Fruit fly (Drosophila melanogaster) whole organism, embryonic: ENCODE results near the gene bbg.
A peak's percentile ranks its signal among the peaks of the same experiment; 100 is the strongest.

Experiments used
- BEAF-32 ChIP-seq: fragments of 200-800 bp; sonication (Bioruptor generic); optimal IDR thresholded peaks from 3 replicates; lab custom pipeline; 2017; ENCODE audit warnings: missing biosample characterization, missing genetic modification characterization, mild to moderate bottlenecking, moderate library complexity, missing genetic modification reagents
- CG10147 ChIP-seq: fragments of 200-800 bp; sonication (Bioruptor generic); optimal IDR thresholded peaks from 2 replicates; lab custom pipeline; 2019; ENCODE audit warnings: missing biosample characterization, mild to moderate bottlenecking, missing genetic modification characterization, moderate library complexity
- CG10431 ChIP-seq: fragments of 200-800 bp; sonication (Bioruptor generic); optimal IDR thresholded peaks from 3 replicates; lab custom pipeline; 2018; ENCODE audit warnings: missing biosample characterization, mild to moderate bottlenecking, missing genetic modification characterization
- CG11560 ChIP-seq: fragments of 200-800 bp; sonication (Bioruptor generic); IDR thresholded peaks from 3 replicates; pipeline ENCODE4 v1.3.6; 2022; ENCODE audit warnings: missing biosample characterization, missing genetic modification characterization
- CG13775 ChIP-seq: fragments of 200-800 bp; sonication (Bioruptor generic); optimal IDR thresholded peaks from 3 replicates; lab custom pipeline; 2017; ENCODE audit warnings: missing biosample characterization, mild to moderate bottlenecking, missing genetic modification characterization
- CG13894 ChIP-seq: fragments of 200-800 bp; sonication (Bioruptor generic); optimal IDR thresholded peaks from 3 replicates; lab custom pipeline; 2018; ENCODE audit warnings: missing biosample characterization, mild to moderate bottlenecking, missing genetic modification characterization, moderate library complexity
- CG1647 ChIP-seq: fragments of 200-800 bp; sonication (Bioruptor generic); optimal IDR thresholded peaks from 3 replicates; lab custom pipeline; 2016; ENCODE audit warnings: missing biosample characterization, missing genetic modification characterization
- CG16815 ChIP-seq: fragments of 200-800 bp; sonication (Bioruptor generic); optimal IDR thresholded peaks from 3 replicates; lab custom pipeline; 2017; ENCODE audit warnings: missing biosample characterization, mild to moderate bottlenecking, missing genetic modification characterization
- CG17359 ChIP-seq: fragments of 200-800 bp; sonication (Bioruptor generic); optimal IDR thresholded peaks from 3 replicates; lab custom pipeline; 2018; ENCODE audit warnings: missing biosample characterization, mild to moderate bottlenecking, missing genetic modification characterization, moderate library complexity
- CG18476 ChIP-seq: fragments of 200-800 bp; sonication (Bioruptor generic); optimal IDR thresholded peaks from 2 replicates; lab custom pipeline; 2016; ENCODE audit warnings: missing biosample characterization, mild to moderate bottlenecking, missing genetic modification characterization
- CG3281 ChIP-seq: fragments of 200-800 bp; sonication (Bioruptor generic); optimal IDR thresholded peaks from 3 replicates; lab custom pipeline; 2017; ENCODE audit warnings: missing biosample characterization, mild to moderate bottlenecking, missing genetic modification characterization
- CG43689 ChIP-seq: fragments of 200-800 bp; sonication (Bioruptor generic); IDR thresholded peaks from 2 replicates; pipeline ENCODE4 v1.3.6; 2022; ENCODE audit warnings: missing biosample characterization, missing genetic modification characterization
- CG4707 ChIP-seq: fragments of 200-800 bp; sonication (Bioruptor generic); optimal IDR thresholded peaks from 2 replicates; lab custom pipeline; 2018; ENCODE audit warnings: missing biosample characterization, mild to moderate bottlenecking, missing genetic modification characterization, moderate library complexity
- CG4854 ChIP-seq: fragments of 200-800 bp; sonication (Bioruptor generic); optimal IDR thresholded peaks from 2 replicates; lab custom pipeline; 2016; ENCODE audit warnings: missing biosample characterization, missing genetic modification characterization, inconsistent platforms
- CG7372 ChIP-seq: fragments of 200-800 bp; sonication (Bioruptor generic); IDR thresholded peaks from 2 replicates; pipeline ENCODE4 v1.3.6; 2022; ENCODE audit warnings: missing biosample characterization, missing genetic modification characterization
- CG7556 ChIP-seq: fragments of 200-800 bp; sonication (Bioruptor generic); optimal IDR thresholded peaks from 2 replicates; lab custom pipeline; 2017; ENCODE audit warnings: missing biosample characterization, mild to moderate bottlenecking, missing genetic modification characterization
- CG8359 ChIP-seq: fragments of 200-800 bp; sonication (Bioruptor generic); optimal IDR thresholded peaks from 2 replicates; lab custom pipeline; 2017; ENCODE audit warnings: missing biosample characterization, mild to moderate bottlenecking, missing genetic modification characterization, borderline replicate concordance
- CG9817 ChIP-seq: fragments of 200-800 bp; sonication (Bioruptor generic); optimal IDR thresholded peaks from 2 replicates; lab custom pipeline; 2018; ENCODE audit warnings: missing biosample characterization, mild to moderate bottlenecking, missing genetic modification characterization, moderate library complexity
- Chrac-16 ChIP-seq: fragments of 200-800 bp; sonication (Bioruptor generic); optimal IDR thresholded peaks from 3 replicates; lab custom pipeline; 2016; ENCODE audit warnings: missing biosample characterization, missing genetic modification characterization
- CrebB ChIP-seq: fragments of 200-800 bp; sonication (Bioruptor generic); optimal IDR thresholded peaks from 3 replicates; lab custom pipeline; 2018; ENCODE audit warnings: missing biosample characterization, mild to moderate bottlenecking, missing genetic modification characterization
- Dad ChIP-seq: fragments of 200-800 bp; sonication (Bioruptor generic); optimal IDR thresholded peaks from 3 replicates; lab custom pipeline; 2016; ENCODE audit warnings: missing biosample characterization, missing genetic modification characterization
- Dfd ChIP-seq, 2 experiments: fragments of >200 bp; optimal IDR thresholded peaks; 2 replicates each; lab custom pipeline; 2017; ENCODE audit warnings: missing biosample characterization in 2 of 2, missing genetic modification characterization in 2 of 2
- Doc2 ChIP-seq: fragments of 200-800 bp; sonication (Bioruptor generic); IDR thresholded peaks from 2 replicates; pipeline ENCODE4 v1.3.6; 2022; ENCODE audit warnings: missing biosample characterization, missing genetic modification characterization
- H15 ChIP-seq: fragments of 200-800 bp; sonication (Bioruptor generic); IDR thresholded peaks from 3 replicates; pipeline ENCODE4 v1.3.6; 2022; ENCODE audit warnings: missing biosample characterization, missing genetic modification characterization
- HmgD ChIP-seq: fragments of 200-800 bp; sonication (Bioruptor generic); optimal IDR thresholded peaks from 3 replicates; lab custom pipeline; 2016; ENCODE audit warnings: missing biosample characterization, missing genetic modification characterization
- Hsf ChIP-seq: fragments of 200-800 bp; sonication (Bioruptor generic); optimal IDR thresholded peaks from 3 replicates; lab custom pipeline; 2016; ENCODE audit warnings: missing biosample characterization, missing genetic modification characterization
- Jarid2 ChIP-seq: fragments of 200-800 bp; sonication (Bioruptor generic); optimal IDR thresholded peaks from 3 replicates; lab custom pipeline; 2017; ENCODE audit warnings: mild to moderate bottlenecking, missing biosample characterization, missing genetic modification reagents, missing genetic modification characterization
- Lhr ChIP-seq: fragments of 200-800 bp; sonication (Bioruptor generic); optimal IDR thresholded peaks from 3 replicates; lab custom pipeline; 2017; ENCODE audit warnings: mild to moderate bottlenecking, missing biosample characterization, missing genetic modification reagents, missing genetic modification characterization
- Lim3 ChIP-seq: fragments of 200-800 bp; sonication (Bioruptor generic); IDR thresholded peaks from 2 replicates; pipeline ENCODE4 v1.3.6; 2022; ENCODE audit warnings: missing biosample characterization, missing genetic modification characterization
- Nf-YB ChIP-seq: fragments of 200-800 bp; sonication (Bioruptor generic); optimal IDR thresholded peaks from 3 replicates; lab custom pipeline; 2019; ENCODE audit warnings: missing biosample characterization, mild to moderate bottlenecking, missing genetic modification characterization, moderate library complexity
- Ptx1 ChIP-seq: fragments of 200-800 bp; sonication (Bioruptor generic); IDR thresholded peaks from 2 replicates; pipeline ENCODE4 v1.3.6; 2022; ENCODE audit warnings: missing biosample characterization, missing genetic modification characterization
- az2 ChIP-seq: fragments of 200-800 bp; sonication (Bioruptor generic); optimal IDR thresholded peaks from 3 replicates; lab custom pipeline; 2016; ENCODE audit warnings: missing biosample characterization, missing genetic modification characterization
- bowl ChIP-seq: fragments of 200-800 bp; sonication (Bioruptor generic); IDR thresholded peaks from 2 replicates; pipeline ENCODE4 v1.3.6; 2022; ENCODE audit warnings: missing biosample characterization, missing genetic modification characterization
- cas ChIP-seq: fragments of 200-800 bp; sonication (Bioruptor generic); IDR thresholded peaks from 2 replicates; pipeline ENCODE4 v1.3.6; 2022; ENCODE audit warnings: missing biosample characterization, missing genetic modification characterization
- gsb ChIP-seq: fragments of 200-800 bp; sonication (Bioruptor generic); IDR thresholded peaks from 2 replicates; pipeline ENCODE4 v1.3.6; 2022; ENCODE audit warnings: missing biosample characterization, missing genetic modification characterization
- gsb-n ChIP-seq: fragments of 200-800 bp; sonication (Bioruptor generic); optimal IDR thresholded peaks from 3 replicates; lab custom pipeline; 2018; ENCODE audit warnings: missing biosample characterization, mild to moderate bottlenecking, missing genetic modification characterization
- gt ChIP-seq: fragments of 200-800 bp; sonication (Bioruptor generic); IDR thresholded peaks from 2 replicates; pipeline ENCODE4 v1.3.6; 2022; ENCODE audit warnings: missing biosample characterization, missing genetic modification characterization
- jigr1 ChIP-seq: fragments of 200-800 bp; sonication (Bioruptor generic); IDR thresholded peaks from 3 replicates; pipeline ENCODE4 v1.3.6; 2022; ENCODE audit warnings: missing biosample characterization, missing genetic modification characterization
- lbe ChIP-seq: fragments of 200-800 bp; sonication (Bioruptor generic); optimal IDR thresholded peaks from 2 replicates; lab custom pipeline; 2016; ENCODE audit warnings: missing biosample characterization, mild to moderate bottlenecking, missing genetic modification characterization
- pfk ChIP-seq: fragments of 200-800 bp; sonication (Bioruptor generic); optimal IDR thresholded peaks from 2 replicates; lab custom pipeline; 2018; ENCODE audit warnings: missing biosample characterization, mild to moderate bottlenecking, missing genetic modification characterization, moderate library complexity
- prd ChIP-seq, 3 experiments: fragments of >200 bp in 2 of 3; fragments of 200-800 bp in 1 of 3; sonication (Bioruptor generic) in 1 of 3; optimal IDR thresholded peaks in 2 of 3; IDR thresholded peaks in 1 of 3; 2 replicates in 2 of 3; 3 replicates in 1 of 3; pipeline versions ENCODE4 v1.3.6 to Lab custom; 2017 to 2022; ENCODE audit warnings: missing biosample characterization in 1 of 3, missing genetic modification characterization in 1 of 3
- slbo ChIP-seq: fragments of 200-800 bp; sonication (Bioruptor generic); IDR thresholded peaks from 2 replicates; pipeline ENCODE4 v1.3.6; 2022; ENCODE audit warnings: missing biosample characterization, missing genetic modification characterization
- sqz ChIP-seq: fragments of 200-800 bp; sonication (Bioruptor generic); optimal IDR thresholded peaks from 3 replicates; lab custom pipeline; 2018; ENCODE audit warnings: missing biosample characterization, mild to moderate bottlenecking, missing genetic modification characterization
- trem ChIP-seq: fragments of 200-800 bp; optimal IDR thresholded peaks from 3 replicates; lab custom pipeline; 2019; ENCODE audit warnings: missing biosample characterization, mild to moderate bottlenecking, missing genetic modification characterization, moderate library complexity
- trh ChIP-seq: fragments of 200-800 bp; sonication (Bioruptor generic); optimal IDR thresholded peaks from 2 replicates; lab custom pipeline; 2016; ENCODE audit warnings: missing biosample characterization, missing genetic modification characterization
- tup ChIP-seq: fragments of 200-800 bp; sonication (Bioruptor generic); optimal IDR thresholded peaks from 2 replicates; lab custom pipeline; 2016; ENCODE audit warnings: missing biosample characterization, mild to moderate bottlenecking, missing genetic modification characterization, moderate library complexity
- usp ChIP-seq: fragments of >200 bp; optimal IDR thresholded peaks from 2 replicates; lab custom pipeline; 2017; ENCODE audit warnings: missing biosample characterization, missing genetic modification characterization
- zen ChIP-seq: fragments of 200-800 bp; sonication (Bioruptor generic); optimal IDR thresholded peaks from 3 replicates; lab custom pipeline; 2018; ENCODE audit warnings: missing biosample characterization, mild to moderate bottlenecking, missing genetic modification characterization, moderate library complexity

bbg gene

DNA sequence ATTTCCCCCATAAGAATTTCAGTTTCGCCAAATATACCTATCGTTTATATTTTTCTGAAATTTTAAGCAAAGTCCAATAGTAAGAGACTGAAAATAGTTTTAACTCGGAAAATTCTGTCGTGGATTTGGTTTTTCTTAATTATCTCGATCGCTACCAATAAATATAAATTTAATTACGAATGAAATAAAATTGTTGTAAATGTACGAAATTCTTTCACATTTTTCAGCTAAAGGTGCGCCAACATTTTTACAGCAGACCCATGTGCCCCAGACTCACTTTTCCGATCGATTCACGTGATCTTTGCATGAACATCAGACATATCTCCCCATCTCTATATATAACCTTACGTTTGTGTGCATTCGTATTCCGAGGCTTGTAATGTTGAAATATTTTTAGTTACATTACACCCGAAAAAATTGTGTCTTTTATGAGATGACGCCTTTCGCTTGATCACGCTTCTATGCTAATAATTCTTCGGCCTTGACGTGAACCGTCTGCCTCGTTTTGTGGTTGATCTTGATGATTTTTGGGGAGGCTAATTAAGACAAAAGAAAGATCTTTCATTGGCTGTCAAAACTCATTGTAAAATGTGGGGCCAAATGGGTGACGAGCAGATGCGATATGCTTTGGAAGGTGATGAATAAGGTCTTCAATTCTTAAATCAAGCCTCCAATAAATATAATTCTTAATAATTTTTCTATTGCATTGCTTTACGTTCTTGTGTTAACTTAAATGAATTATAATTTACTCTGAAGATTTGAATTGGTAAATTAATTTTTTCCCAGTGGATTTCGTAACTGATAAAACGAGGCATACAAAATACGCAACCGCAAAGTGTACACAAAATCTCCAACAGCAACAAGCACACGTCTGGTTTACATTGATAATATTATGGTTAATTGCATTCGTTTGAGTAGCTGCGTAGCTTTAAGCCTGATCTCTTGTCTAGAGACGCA is 9.2 kb upstream of the bbg start (continued):
- TF ChIP-seq Doc2 (GFP tag; lab: Robert Waterston, UW) (no peak), Lhr (GFP tag; lab: Kevin White, UChicago) (no peak), CG13894 (tag; lab: Kevin White, UChicago) (no peak), pfk (GFP tag; lab: Kevin White, UChicago) (no peak), CG8359 (GFP tag; lab: Kevin White, UChicago) (peak; percentile 7), CG11560 (tag; lab: Robert Waterston, UW) (no peak), cas (no peak), Dfd (GFP tag; optimal IDR thresholded peaks at IDR 0.05; lab: Kevin White, UChicago) (no peak), slbo (GFP tag; lab: Robert Waterston, UW) (peak; percentile 44; the same call in 1 of the 2 replicates), Ptx1 (GFP tag; lab: Robert Waterston, UW) (peak; percentile 44), CG3281 (GFP tag; lab: Kevin White, UChicago) (peak; percentile 20), BEAF-32 (GFP tag; lab: Kevin White, UChicago) (no peak), CG10147 (GFP tag; lab: Kevin White, UChicago) (no peak), gsb (0 out of 2 replicates have a peak, but pooled peaks have one; percentile 37), sqz (peak; percentile 42), Lim3 (no peak), CG43689 (no peak; the same call in 1 of the 2 replicates), CG7372 (GFP tag; lab: Robert Waterston, UW) (no peak), trem (peak; percentile 27), Dad (GFP tag; lab: Kevin White, UChicago) (no peak), CG1647 (GFP tag; lab: Kevin White, UChicago) (no peak), CG16815 (GFP tag; lab: Kevin White, UChicago) (no peak), az2 (peak; percentile 47), CrebB (tag; lab: Kevin White, UChicago) (no peak), lbe (GFP tag; lab: Kevin White, UChicago) (no peak), CG13775 (peak; percentile 6), CG7556 (GFP tag; lab: Kevin White, UChicago) (peak; percentile 77), prd (optimal IDR thresholded peaks at IDR 0.05; lab: Kevin White, UChicago) (no peak), prd (GFP tag; IDR thresholded peaks at IDR 0.05; lab: Robert Waterston, UW) (peak; percentile 38; the same call in 1 of the 3 replicates), Jarid2 (GFP tag; lab: Kevin White, UChicago) (peak; percentile 33), CG4707 (GFP tag; lab: Kevin White, UChicago) (no peak), Chrac-16 (GFP tag; lab: Kevin White, UChicago) (peak; percentile 14), tup (no peak), CG9817 (tag; lab: Kevin White, UChicago) (peak; percentile 34), zen (peak; percentile 2), CG4854 (GFP tag; lab: Kevin White, UChicago) (no peak), bowl (GFP tag; lab: Robert Waterston, UW) (no peak), Hsf (GFP tag; lab: Kevin White, UChicago) (peak; percentile 30), CG10431 (GFP tag; lab: Kevin White, UChicago) (no peak), usp (GFP tag; lab: Kevin White, UChicago) (no peak), trh (GFP tag; lab: Kevin White, UChicago) (no peak), jigr1 (GFP tag; lab: Robert Waterston, UW) (no peak), gt (GFP tag; lab: Robert Waterston, UW) (no peak), gsb-n (tag; lab: Kevin White, UChicago) (peak; percentile 9), CG18476 (GFP tag; lab: Kevin White, UChicago) (peak; percentile 18), Nf-YB (GFP tag; lab: Kevin White, UChicago) (peak; percentile 47), HmgD (GFP tag; lab: Kevin White, UChicago) (no peak), H15 (GFP tag; lab: Robert Waterston, UW) (no peak), CG17359 (tag; lab: Kevin White, UChicago) (peak; percentile 27)
